Fruit fly (Drosophila melanogaster) whole organism, prepupa: ENCODE data around the gene Sec15.

Experiments
- Blimp-1 ChIP-seq: fragments of 200-800 bp; sonication (Bioruptor generic); optimal IDR thresholded peaks from 3 replicates; lab custom pipeline; 2017; ENCODE audit warnings: missing biosample characterization, missing genetic modification characterization, mild to moderate bottlenecking, moderate library complexity, missing genetic modification reagents
- CG10631 ChIP-seq: fragments of 200-800 bp; sonication (Bioruptor generic); optimal IDR thresholded peaks from 2 replicates; lab custom pipeline; 2016; ENCODE audit warnings: missing biosample characterization, missing genetic modification characterization
- CG10669 ChIP-seq: fragments of 200-800 bp; sonication (Bioruptor generic); optimal IDR thresholded peaks from 3 replicates; lab custom pipeline; 2018; ENCODE audit warnings: missing biosample characterization, mild to moderate bottlenecking, missing genetic modification characterization, moderate library complexity
- CG11762 ChIP-seq: fragments of 200-800 bp; sonication (Bioruptor generic); optimal IDR thresholded peaks from 3 replicates; lab custom pipeline; 2016; ENCODE audit warnings: missing biosample characterization, missing genetic modification characterization; ENCODE audit not compliant: insufficient read depth
- CG15336 ChIP-seq: fragments of 200-800 bp; sonication (Bioruptor generic); IDR thresholded peaks from 2 replicates; pipeline ENCODE4 v1.3.6; 2022; ENCODE audit warnings: missing biosample characterization, missing genetic modification characterization
- CG1621 ChIP-seq: fragments of 200-800 bp; sonication (Bioruptor generic); optimal IDR thresholded peaks from 3 replicates; lab custom pipeline; 2018; ENCODE audit warnings: missing biosample characterization, mild to moderate bottlenecking, missing genetic modification characterization
- CG3032 ChIP-seq: fragments of 200-800 bp; optimal IDR thresholded peaks from 2 replicates; lab custom pipeline; 2019; ENCODE audit warnings: missing biosample characterization, mild to moderate bottlenecking, missing genetic modification characterization, moderate library complexity
- CG31627 ChIP-seq: fragments of 200-800 bp; sonication (Bioruptor generic); optimal IDR thresholded peaks from 3 replicates; lab custom pipeline; 2016; ENCODE audit warnings: missing biosample characterization, missing genetic modification characterization
- CG34406 ChIP-seq: fragments of 200-800 bp; sonication (Bioruptor generic); optimal IDR thresholded peaks from 3 replicates; lab custom pipeline; 2016; ENCODE audit warnings: missing biosample characterization, missing genetic modification characterization
- CG4318 ChIP-seq: fragments of 200-800 bp; sonication (Bioruptor generic); optimal IDR thresholded peaks from 3 replicates; lab custom pipeline; 2017; ENCODE audit warnings: missing biosample characterization, mild to moderate bottlenecking, missing genetic modification characterization
- CG6163 ChIP-seq: fragments of 200-800 bp; sonication (Bioruptor generic); IDR thresholded peaks from 3 replicates; pipeline ENCODE4 v1.3.6; 2022; ENCODE audit warnings: missing biosample characterization, missing genetic modification characterization
- CG6276 ChIP-seq: fragments of 200-800 bp; sonication (Bioruptor generic); optimal IDR thresholded peaks from 2 replicates; lab custom pipeline; 2017; ENCODE audit warnings: missing biosample characterization, mild to moderate bottlenecking, missing genetic modification characterization
- CG6792 ChIP-seq: fragments of 200-800 bp; sonication (Bioruptor generic); optimal IDR thresholded peaks from 3 replicates; lab custom pipeline; 2016; ENCODE audit warnings: missing biosample characterization, missing genetic modification characterization
- CG6808 ChIP-seq: fragments of 200-800 bp; sonication (Bioruptor generic); optimal IDR thresholded peaks from 3 replicates; lab custom pipeline; 2017; ENCODE audit warnings: missing biosample characterization, missing genetic modification characterization, mild to moderate bottlenecking, moderate library complexity, missing genetic modification reagents
- CG6854 ChIP-seq: fragments of 200-800 bp; sonication (Bioruptor generic); optimal IDR thresholded peaks from 2 replicates; lab custom pipeline; 2017; ENCODE audit warnings: missing biosample characterization, mild to moderate bottlenecking, missing genetic modification characterization
- CG7368 ChIP-seq: fragments of 200-800 bp; sonication (Bioruptor generic); optimal IDR thresholded peaks from 3 replicates; lab custom pipeline; 2016; ENCODE audit warnings: missing biosample characterization, missing genetic modification characterization
- CG8319 ChIP-seq: fragments of 200-800 bp; sonication (Bioruptor generic); optimal IDR thresholded peaks from 3 replicates; lab custom pipeline; 2016; ENCODE audit warnings: missing biosample characterization, missing genetic modification characterization
- CG8632 ChIP-seq: fragments of 200-800 bp; sonication (Bioruptor generic); optimal IDR thresholded peaks from 3 replicates; lab custom pipeline; 2016; ENCODE audit warnings: missing biosample characterization, missing genetic modification characterization
- CG9139 ChIP-seq: fragments of 200-800 bp; sonication (Bioruptor generic); optimal IDR thresholded peaks from 3 replicates; lab custom pipeline; 2017; ENCODE audit warnings: missing biosample characterization, mild to moderate bottlenecking, missing genetic modification characterization
- Eip75B ChIP-seq: fragments of 200-800 bp; sonication (Bioruptor generic); optimal IDR thresholded peaks from 3 replicates; lab custom pipeline; 2016; ENCODE audit warnings: missing biosample characterization, missing genetic modification characterization
- Eip78C ChIP-seq: fragments of 200-800 bp; sonication (Bioruptor generic); peaks from one replicate; lab custom pipeline; 2016; ENCODE audit warnings: missing biosample characterization, missing genetic modification characterization
- Eip93F ChIP-seq: fragments of 200-800 bp; sonication (Bioruptor generic); optimal IDR thresholded peaks from 2 replicates; lab custom pipeline; 2016; ENCODE audit warnings: missing biosample characterization, mild to moderate bottlenecking, missing genetic modification characterization
- Ets96B ChIP-seq: fragments of 200-800 bp; optimal IDR thresholded peaks from 2 replicates; lab custom pipeline; 2019; ENCODE audit warnings: missing biosample characterization, mild to moderate bottlenecking, missing genetic modification characterization, moderate library complexity
- Gug ChIP-seq: fragments of 200-800 bp; sonication (Bioruptor generic); IDR thresholded peaks from 2 replicates; pipeline ENCODE4 v1.3.6; 2022; ENCODE audit warnings: missing biosample characterization, missing genetic modification characterization
- Hr38 ChIP-seq: sonication (Bioruptor generic); optimal IDR thresholded peaks from 2 replicates; lab custom pipeline; 2016; ENCODE audit warnings: missing biosample characterization, missing genetic modification characterization
- Hr39 ChIP-seq: fragments of 200-800 bp; sonication (Bioruptor generic); optimal IDR thresholded peaks from 2 replicates; lab custom pipeline; 2016; ENCODE audit warnings: missing biosample characterization, missing genetic modification characterization
- Hr4 ChIP-seq: fragments of 200-800 bp; sonication (Bioruptor generic); optimal IDR thresholded peaks from 3 replicates; lab custom pipeline; 2016; ENCODE audit warnings: missing biosample characterization, missing genetic modification characterization
- OdsH ChIP-seq: fragments of 200-800 bp; sonication (Bioruptor generic); optimal IDR thresholded peaks from 3 replicates; lab custom pipeline; 2016; ENCODE audit warnings: missing biosample characterization, missing genetic modification characterization
- Smox ChIP-seq: fragments of 200-800 bp; sonication (Bioruptor generic); optimal IDR thresholded peaks from 3 replicates; lab custom pipeline; 2016; ENCODE audit warnings: missing biosample characterization, missing genetic modification characterization
- Sox102F ChIP-seq: fragments of 200-800 bp; sonication (Bioruptor generic); optimal IDR thresholded peaks from 2 replicates; lab custom pipeline; 2016; ENCODE audit warnings: missing biosample characterization, mild to moderate bottlenecking, missing genetic modification characterization
- Sox14 ChIP-seq: fragments of 200-800 bp; sonication (Bioruptor generic); optimal IDR thresholded peaks from 3 replicates; lab custom pipeline; 2016; ENCODE audit warnings: missing biosample characterization, missing genetic modification characterization
- Sox15 ChIP-seq: fragments of 200-800 bp; sonication (Bioruptor generic); optimal IDR thresholded peaks from 3 replicates; lab custom pipeline; 2016; ENCODE audit warnings: missing biosample characterization, missing genetic modification characterization
- achi ChIP-seq: fragments of 200-800 bp; sonication (Bioruptor generic); optimal IDR thresholded peaks from 3 replicates; lab custom pipeline; 2016; ENCODE audit warnings: missing biosample characterization, missing genetic modification characterization
- cyc ChIP-seq: fragments of 200-800 bp; sonication (Bioruptor generic); optimal IDR thresholded peaks from 3 replicates; lab custom pipeline; 2016; ENCODE audit warnings: missing biosample characterization, missing genetic modification characterization
- dac ChIP-seq: fragments of 200-800 bp; sonication (Bioruptor generic); optimal IDR thresholded peaks from 2 replicates; lab custom pipeline; 2017; ENCODE audit warnings: missing biosample characterization, mild to moderate bottlenecking, missing genetic modification characterization
- dsx ChIP-seq: fragments of 200-800 bp; optimal IDR thresholded peaks from 3 replicates; lab custom pipeline; 2019; ENCODE audit warnings: missing biosample characterization, mild to moderate bottlenecking, missing genetic modification characterization, moderate library complexity; ENCODE audit not compliant: poor library complexity, severe bottlenecking
- esn ChIP-seq: fragments of 200-800 bp; sonication (Bioruptor generic); optimal IDR thresholded peaks from 2 replicates; lab custom pipeline; 2016; ENCODE audit warnings: missing biosample characterization, mild to moderate bottlenecking, missing genetic modification characterization, moderate library complexity
- fd85E ChIP-seq: fragments of 200-800 bp; sonication (Bioruptor generic); optimal IDR thresholded peaks from 3 replicates; lab custom pipeline; 2016; ENCODE audit warnings: missing biosample characterization, missing genetic modification characterization
- fkh ChIP-seq: fragments of 200-800 bp; sonication (Bioruptor generic); optimal IDR thresholded peaks from 3 replicates; lab custom pipeline; 2017; ENCODE audit warnings: missing biosample characterization, mild to moderate bottlenecking, missing genetic modification characterization, moderate library complexity
- lz ChIP-seq: fragments of 200-800 bp; sonication (Bioruptor generic); optimal IDR thresholded peaks from 3 replicates; lab custom pipeline; 2016; ENCODE audit warnings: missing biosample characterization, missing genetic modification characterization
- net ChIP-seq: fragments of 200-800 bp; sonication (Bioruptor generic); optimal IDR thresholded peaks from 3 replicates; lab custom pipeline; 2016; ENCODE audit warnings: missing biosample characterization, missing genetic modification characterization
- ss ChIP-seq, 2 experiments: fragments of 200-800 bp; sonication (Bioruptor generic); optimal IDR thresholded peaks; 2 replicates in 1 of 2; 3 replicates in 1 of 2; lab custom pipeline; 2017 to 2018; ENCODE audit warnings: mild to moderate bottlenecking in 2 of 2, missing biosample characterization in 2 of 2, missing genetic modification characterization in 2 of 2, moderate library complexity in 1 of 2
- svp ChIP-seq: fragments of 200-800 bp; sonication (Bioruptor generic); peaks from one replicate; lab custom pipeline; 2016; ENCODE audit warnings: missing biosample characterization, missing genetic modification characterization

Gene Sec15

DNA sequence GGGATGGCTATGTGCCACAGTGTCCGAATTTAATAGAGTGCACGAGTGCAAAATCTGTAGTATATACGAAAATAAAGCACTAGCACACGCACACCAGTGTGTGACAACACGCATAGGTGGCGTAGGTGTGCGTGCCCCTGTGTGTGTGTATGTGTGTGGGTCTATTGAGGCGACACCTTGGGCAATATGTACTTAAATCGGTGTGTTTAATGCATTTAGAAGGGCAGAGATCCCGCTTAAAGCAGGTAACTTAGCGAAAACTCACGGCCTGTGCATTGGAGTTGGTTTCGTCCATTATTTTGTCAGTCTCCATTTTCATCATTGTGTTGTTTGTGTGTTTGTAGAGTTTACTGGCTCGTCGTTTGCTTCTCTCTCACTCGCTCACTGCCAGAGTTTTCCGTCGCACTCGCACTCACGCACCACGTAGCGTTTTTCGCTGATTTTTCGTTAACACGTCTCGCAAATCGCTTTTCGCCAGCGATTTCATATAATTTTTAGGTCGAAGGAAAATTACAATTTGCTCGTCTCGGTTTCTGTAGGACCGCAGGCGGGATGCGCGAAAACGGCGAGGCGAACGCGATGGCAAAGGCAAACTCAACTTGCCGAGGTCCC is 19.0 kb upstream of the Sec15 start:
- TF ChIP-seq Eip75B (GFP tag; lab: Kevin White, UChicago): no peak
- no peak for TF ChIP-seq ss (GFP tag; optimal IDR thresholded peaks at IDR 0.05; lab: Kevin White, UChicago)
- TF ChIP-seq Blimp-1 (GFP tag; lab: Kevin White, UChicago): no peak
- no peak for TF ChIP-seq CG4318 (GFP tag; lab: Kevin White, UChicago)
- no peak for TF ChIP-seq cyc
- TF ChIP-seq Sox102F (GFP tag; lab: Kevin White, UChicago): no peak
- peak; percentile 36 for TF ChIP-seq CG6854 (GFP tag; lab: Kevin White, UChicago)
- TF ChIP-seq CG34406 (GFP tag; lab: Kevin White, UChicago): no peak
- no peak for TF ChIP-seq CG8319 (GFP tag; lab: Kevin White, UChicago)
- no peak for TF ChIP-seq CG7368
- TF ChIP-seq fkh (GFP tag; lab: Kevin White, UChicago): peak; percentile 34
- no peak for TF ChIP-seq Sox14 (GFP tag; lab: Kevin White, UChicago)
- no peak for TF ChIP-seq Smox (GFP tag; lab: Kevin White, UChicago)
- no peak for TF ChIP-seq CG10631 (GFP tag; lab: Kevin White, UChicago)
- no peak for TF ChIP-seq achi (GFP tag; lab: Kevin White, UChicago)
- TF ChIP-seq CG1621: no peak
- peak; percentile 62 for TF ChIP-seq Eip78C (GFP tag; lab: Kevin White, UChicago)
- TF ChIP-seq CG9139 (GFP tag; lab: Kevin White, UChicago): no peak

dm6 chr3R:21124225-21124624 is 16.5 kb upstream of the Sec15 start:
- TF ChIP-seq ss (GFP tag; optimal IDR thresholded peaks at IDR 0.05; lab: Kevin White, UChicago): peak in 1 of 2 experiments; percentile 15
- no peak for TF ChIP-seq Hr38 (GFP tag; lab: Kevin White, UChicago)
- no peak for TF ChIP-seq Eip78C (GFP tag; lab: Kevin White, UChicago)
- TF ChIP-seq svp: peak; percentile 83
- no peak for TF ChIP-seq dsx (GFP tag; lab: Kevin White, UChicago)
- 0 out of 3 replicates have a peak, but pooled peaks have one; percentile 2 for TF ChIP-seq CG6163
- TF ChIP-seq Ets96B (tag; lab: Kevin White, UChicago): no peak
- TF ChIP-seq, all 60 proteins: peak for 3

DNA sequence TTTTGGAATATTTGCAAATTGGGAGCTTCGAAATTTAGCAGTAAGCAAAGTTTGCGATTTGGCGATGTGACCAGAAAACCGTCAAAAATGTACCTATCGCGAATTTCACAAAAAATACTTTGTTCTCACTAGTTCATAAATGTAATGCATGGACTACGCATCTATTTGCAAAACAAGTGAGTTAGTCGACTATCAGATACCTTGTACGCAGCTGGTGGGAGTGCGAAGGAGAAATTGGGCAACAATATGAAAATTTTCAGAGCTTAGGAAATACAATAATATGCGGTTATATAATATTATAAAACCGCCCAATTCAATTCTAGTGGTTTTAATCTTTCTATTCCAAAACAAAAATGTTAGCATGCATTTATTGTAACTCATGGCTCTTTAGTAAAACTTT is 11.0 kb upstream of the Sec15 start, which contains the start of gene Bdbt:
TSS of gene Bdbt (minus strand) at position 73 of the 400 bp plus-strand sequence.
- TF ChIP-seq CG10669 (GFP tag; lab: Kevin White, UChicago) (no peak), dsx (GFP tag; lab: Kevin White, UChicago) (peak; percentile 0), CG3032 (tag; lab: Kevin White, UChicago) (peak; percentile 47), Sox102F (GFP tag; lab: Kevin White, UChicago) (no peak), CG6163 (peak; percentile 54; the same call in 2 of the 3 replicates), ss (GFP tag; optimal IDR thresholded peaks at IDR 0.05; lab: Kevin White, UChicago) (no peak), Gug (no peak), CG6276 (GFP tag; lab: Kevin White, UChicago) (no peak), Sox15 (GFP tag; lab: Kevin White, UChicago) (peak; percentile 5), dac (no peak), CG8632 (GFP tag; lab: Kevin White, UChicago) (no peak), Smox (GFP tag; lab: Kevin White, UChicago) (no peak), net (GFP tag; lab: Kevin White, UChicago) (no peak), CG31627 (GFP tag; lab: Kevin White, UChicago) (peak; percentile 68), CG15336 (GFP tag; lab: Robert Waterston, UW) (no peak), svp (no peak), cyc (peak; percentile 51), Hr39 (GFP tag; lab: Kevin White, UChicago) (peak; percentile 57), Eip93F (GFP tag; lab: Kevin White, UChicago) (no peak), OdsH (no peak), fd85E (GFP tag; lab: Kevin White, UChicago) (no peak), CG6792 (GFP tag; lab: Kevin White, UChicago) (peak; percentile 14), Eip78C (GFP tag; lab: Kevin White, UChicago) (peak; percentile 85), Eip75B (GFP tag; lab: Kevin White, UChicago) (no peak), CG11762 (no peak), lz (peak; percentile 53), esn (GFP tag; lab: Kevin White, UChicago) (peak; percentile 53), Hr4 (no peak), Sox14 (GFP tag; lab: Kevin White, UChicago) (peak; percentile 43), CG6808 (GFP tag; lab: Kevin White, UChicago) (no peak)
